Worm (Caenorhabditis elegans): ENCODE results near the gene swsn-7.

DNA sequence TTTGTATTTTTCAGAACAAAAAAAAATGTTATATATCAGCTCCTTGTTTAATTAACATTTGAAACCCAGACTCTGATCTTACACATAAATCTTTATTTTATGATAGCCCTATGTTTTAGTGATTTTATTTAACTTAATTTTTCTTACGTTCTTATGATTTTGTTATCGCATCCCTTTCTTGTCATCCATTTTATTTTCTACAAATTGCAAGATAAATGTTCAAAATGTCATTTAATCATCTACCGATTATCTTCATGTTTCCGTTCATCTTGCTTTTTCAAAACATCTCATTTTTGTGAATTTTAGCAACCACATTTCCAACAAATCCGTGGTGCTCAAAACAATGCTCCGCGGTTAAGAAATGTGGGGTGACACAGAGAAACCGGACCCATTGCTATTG lies 51.3 kb downstream of the swsn-7 start, which contains the start of gene DH11.5:
- TF ChIP-seq zfp-3 (GFP tag; conservative IDR thresholded peaks at IDR 0.05) (no peak), pha-4 (GFP tag; IDR thresholded peaks at IDR 0.05) (no peak), pha-4 (tag; optimal IDR thresholded peaks at IDR 0.05) (no peak), spr-3 (GFP tag; optimal IDR thresholded peaks at IDR 0.05) (no peak), fkh-10 (GFP tag; optimal IDR thresholded peaks at IDR 0.05) (no peak), nhr-10 (tag; optimal IDR thresholded peaks at IDR 0.05) (no peak), dpl-1 (GFP tag; optimal IDR thresholded peaks at IDR 0.05) (no peak), php-3 (GFP tag; IDR thresholded peaks at IDR 0.05) (no peak), sdz-12 (GFP tag; optimal IDR thresholded peaks at IDR 0.05) (no peak), nhr-77 (tag; optimal IDR thresholded peaks at IDR 0.05) (no peak), Y105C5A.15 (GFP tag; IDR thresholded peaks at IDR 0.05) (no peak), T26A8.4 (GFP tag; IDR thresholded peaks at IDR 0.05) (no peak), spr-1 (tag; optimal IDR thresholded peaks at IDR 0.05) (no peak), zfp-2 (tag; optimal IDR thresholded peaks at IDR 0.05) (no peak)
